Fruit fly (Drosophila melanogaster) whole organism, pupa: ENCODE measurements around the gene CG14567.

Experiments
- CG12605 ChIP-seq: fragments of 200-800 bp; sonication (Bioruptor generic); IDR thresholded peaks from 2 replicates; pipeline ENCODE4 v1.3.6; 2022; ENCODE audit warnings: missing biosample characterization, missing genetic modification characterization
- CG13204 ChIP-seq: fragments of 200-800 bp; sonication (Bioruptor generic); optimal IDR thresholded peaks from 2 replicates; lab custom pipeline; 2018; ENCODE audit warnings: missing biosample characterization, mild to moderate bottlenecking, missing genetic modification characterization, moderate library complexity
- CG17806 ChIP-seq: fragments of 200-800 bp; sonication (Bioruptor generic); optimal IDR thresholded peaks from 2 replicates; lab custom pipeline; 2018; ENCODE audit warnings: missing biosample characterization, mild to moderate bottlenecking, missing genetic modification characterization, moderate library complexity
- CG34367 ChIP-seq: fragments of 200-800 bp; sonication (Bioruptor generic); optimal IDR thresholded peaks from 2 replicates; lab custom pipeline; 2018; ENCODE audit warnings: missing biosample characterization, mild to moderate bottlenecking, missing genetic modification characterization
- CG4496 ChIP-seq: fragments of 200-800 bp; sonication (Bioruptor generic); IDR thresholded peaks from 3 replicates; pipeline ENCODE4 v1.3.6; 2022; ENCODE audit warnings: missing biosample characterization, missing genetic modification characterization
- CG8159 ChIP-seq: fragments of 200-800 bp; sonication (Bioruptor generic); optimal IDR thresholded peaks from 3 replicates; lab custom pipeline; 2018; ENCODE audit warnings: missing biosample characterization, mild to moderate bottlenecking, missing genetic modification characterization, moderate library complexity
- D1 ChIP-seq: fragments of 200-800 bp; sonication (Bioruptor generic); optimal IDR thresholded peaks from 2 replicates; lab custom pipeline; 2018; ENCODE audit warnings: missing biosample characterization, mild to moderate bottlenecking, missing genetic modification characterization, moderate library complexity
- EcR ChIP-seq: fragments of 200-800 bp; sonication (Bioruptor generic); optimal IDR thresholded peaks from 3 replicates; lab custom pipeline; 2019; ENCODE audit warnings: missing biosample characterization, missing genetic modification characterization, mild to moderate bottlenecking, moderate library complexity, missing genetic modification reagents
- Ets98B ChIP-seq: fragments of 200-800 bp; sonication (Bioruptor generic); IDR thresholded peaks from 2 replicates; pipeline ENCODE4 v1.3.6; 2022; ENCODE audit warnings: missing biosample characterization, missing genetic modification characterization
- Pif1A ChIP-seq: fragments of 200-800 bp; sonication (Bioruptor generic); optimal IDR thresholded peaks from 3 replicates; lab custom pipeline; 2016; ENCODE audit warnings: missing biosample characterization, missing genetic modification characterization
- Pif1B ChIP-seq: fragments of 200-800 bp; sonication (Bioruptor generic); optimal IDR thresholded peaks from 3 replicates; lab custom pipeline; 2016; ENCODE audit warnings: missing biosample characterization, missing genetic modification characterization
- Snoo ChIP-seq: fragments of 200-800 bp; sonication (Bioruptor generic); optimal IDR thresholded peaks from 3 replicates; lab custom pipeline; 2017; ENCODE audit warnings: missing biosample characterization, mild to moderate bottlenecking, missing genetic modification characterization, inconsistent platforms
- fd96Ca ChIP-seq: fragments of 200-800 bp; sonication (Bioruptor generic); IDR thresholded peaks from 3 replicates; pipeline ENCODE4 v1.3.6; 2022; ENCODE audit warnings: missing biosample characterization, missing genetic modification characterization
- gl ChIP-seq: fragments of 200-800 bp; sonication (Bioruptor generic); optimal IDR thresholded peaks from 2 replicates; lab custom pipeline; 2018; ENCODE audit warnings: missing biosample characterization, mild to moderate bottlenecking, missing genetic modification characterization
- rn ChIP-seq: fragments of 200-800 bp; sonication (Bioruptor generic); IDR thresholded peaks from 2 replicates; pipeline ENCODE4 v1.3.6; 2022; ENCODE audit warnings: missing biosample characterization, missing genetic modification characterization

CG14567 gene

dm6 chr3L:21700052-21700451 is 38.2 kb downstream of the CG14567 start:
- TF ChIP-seq CG8159 (no peak), gl (tag; lab: Kevin White, UChicago) (no peak), EcR (peak; percentile 75), Pif1B (no peak), CG13204 (GFP tag; lab: Kevin White, UChicago) (peak; percentile 16), D1 (tag; lab: Kevin White, UChicago) (no peak)
- TF ChIP-seq, all 21 proteins: peak for 2

DNA sequence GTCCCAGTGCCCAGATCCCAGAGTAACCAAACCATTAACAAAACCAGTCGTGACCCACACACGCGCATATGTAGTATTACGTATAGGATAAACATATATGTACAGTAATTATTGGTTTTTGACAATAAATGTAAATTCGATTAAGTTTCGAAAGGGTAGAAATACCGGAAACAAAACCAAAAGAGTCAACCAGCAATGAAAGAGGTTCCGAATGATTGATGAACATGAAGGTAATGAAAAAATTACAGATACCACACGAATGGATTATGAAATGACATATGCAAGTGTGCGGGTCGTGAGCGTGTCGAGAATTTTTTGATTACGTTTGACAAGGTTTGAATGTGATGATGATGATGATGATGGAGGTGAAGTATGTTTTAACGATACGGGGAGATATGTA is 43.6 kb downstream of the CG14567 start:
- TF ChIP-seq D1 (tag; lab: Kevin White, UChicago) (no peak), CG13204 (GFP tag; lab: Kevin White, UChicago) (peak; percentile 0), fd96Ca (GFP tag; lab: Robert Waterston, UW) (no peak)

- TF ChIP-seq Pif1B (no peak), CG12605 (GFP tag; lab: Robert Waterston, UW) (no peak), D1 (tag; lab: Kevin White, UChicago) (no peak), Snoo (tag; lab: Kevin White, UChicago) (no peak), gl (tag; lab: Kevin White, UChicago) (no peak), CG8159 (no peak), Pif1A (GFP tag; lab: Kevin White, UChicago) (no peak), Ets98B (GFP tag; lab: Robert Waterston, UW) (no peak), fd96Ca (GFP tag; lab: Robert Waterston, UW) (no peak), rn (GFP tag; lab: Robert Waterston, UW) (no peak), CG17806 (no peak), CG34367 (no peak), CG4496 (GFP tag; lab: Robert Waterston, UW) (no peak), CG13204 (GFP tag; lab: Kevin White, UChicago) (no peak)
Measured at dm6 chr3L:21688607-21689129, 49.6 kb downstream of the CG14567 start.
